Worm (Caenorhabditis elegans) whole organism, late embryonic: ENCODE data around the gene twk-11.

Experiments used
- ceh-14 ChIP-seq: sonication (generic microtip); optimal IDR thresholded peaks from 2 replicates; lab custom pipeline; 2016; ENCODE audit warnings: missing genotype, missing genetic modification characterization, missing compliant biosample characterization
- ceh-18 ChIP-seq: sonication (generic microtip); optimal IDR thresholded peaks from 2 replicates; lab custom pipeline; 2016; ENCODE audit warnings: missing genetic modification characterization, missing compliant biosample characterization
- ceh-22 ChIP-seq: sonication (generic microtip); optimal IDR thresholded peaks from 2 replicates; lab custom pipeline; 2017; ENCODE audit warnings: missing biosample characterization, missing genetic modification characterization
- ets-4 ChIP-seq: sonication (generic microtip); optimal IDR thresholded peaks from 2 replicates; lab custom pipeline; 2016; ENCODE audit warnings: missing genetic modification characterization, missing compliant biosample characterization
- fax-1 ChIP-seq: sonication (generic microtip); optimal IDR thresholded peaks from 2 replicates; lab custom pipeline; 2016; ENCODE audit warnings: missing genotype, missing genetic modification characterization, missing compliant biosample characterization
- fkh-10 ChIP-seq: fragments of 150-350 bp; optimal IDR thresholded peaks from 2 replicates; lab custom pipeline; 2014; ENCODE audit warnings: missing biosample characterization, missing genetic modification reagents, missing genetic modification characterization
- hlh-15 ChIP-seq: sonication (generic microtip); optimal IDR thresholded peaks from 2 replicates; lab custom pipeline; 2016; ENCODE audit warnings: missing genetic modification characterization, missing compliant biosample characterization
- lin-11 ChIP-seq: fragments of 200-800 bp; sonication (Bioruptor generic); optimal IDR thresholded peaks from 2 replicates; lab custom pipeline; 2018; ENCODE audit warnings: mild to moderate bottlenecking, missing genetic modification characterization, missing compliant biosample characterization
- nfya-1 ChIP-seq: sonication (generic microtip); optimal IDR thresholded peaks from 2 replicates; lab custom pipeline; 2017; ENCODE audit warnings: missing genetic modification characterization, mild to moderate bottlenecking, missing compliant biosample characterization, antibody characterized with exemption, moderate library complexity
- nhr-11 ChIP-seq: fragments of 150-350 bp; optimal IDR thresholded peaks from 2 replicates; lab custom pipeline; 2014; ENCODE audit warnings: missing biosample characterization, missing genetic modification characterization
- npax-4 ChIP-seq: sonication (generic microtip); optimal IDR thresholded peaks from 2 replicates; lab custom pipeline; 2016; ENCODE audit warnings: missing genetic modification characterization, missing compliant biosample characterization
- pha-4 ChIP-seq: fragments of 150-350 bp; optimal IDR thresholded peaks from 2 replicates; lab custom pipeline; 2018; ENCODE audit warnings: missing biosample characterization, missing genetic modification reagents, missing genetic modification characterization
- tbx-2 ChIP-seq: sonication (generic microtip); optimal IDR thresholded peaks from 2 replicates; lab custom pipeline; 2016; ENCODE audit warnings: missing genetic modification characterization, missing compliant biosample characterization
- unc-55 ChIP-seq: sonication (generic microtip); optimal IDR thresholded peaks from 2 replicates; lab custom pipeline; 2017; ENCODE audit warnings: missing biosample characterization, missing genetic modification reagents, missing genetic modification characterization

DNA sequence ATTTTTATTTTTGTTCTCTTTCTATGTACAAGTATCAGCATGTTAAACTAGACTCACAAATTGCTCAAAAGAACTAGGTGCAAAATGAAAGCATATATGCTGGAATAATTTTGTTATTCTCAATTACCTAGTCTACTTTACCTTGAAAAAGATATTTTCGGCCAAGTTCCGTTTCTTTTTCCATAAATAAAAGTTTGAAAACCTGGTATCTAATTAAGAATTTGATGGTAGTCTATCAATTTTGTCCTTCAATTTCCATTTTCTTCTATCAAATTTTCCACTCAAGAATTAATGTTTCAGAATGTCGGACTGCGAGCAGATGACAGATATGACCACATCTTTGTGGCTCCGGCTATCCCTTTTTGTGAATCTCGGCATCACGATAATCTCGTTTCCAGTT, 32.5 kb downstream of the twk-11 start, which contains the start of gene srab-4:
- TF ChIP-seq nfya-1 (tag; lab: Kevin White, UChicago), result no peak
- no peak for TF ChIP-seq lin-11 (tag; lab: Kevin White, UChicago)
- TF ChIP-seq npax-4, result no peak
- TF ChIP-seq nhr-11 (tag; lab: Kevin White, UChicago), result no peak
- TF ChIP-seq ceh-22 (tag; lab: Kevin White, UChicago), result no peak
- no peak for TF ChIP-seq tbx-2 (tag; lab: Kevin White, UChicago)
- no peak for TF ChIP-seq fkh-10
- TF ChIP-seq pha-4 (tag; lab: Kevin White, UChicago), result no peak
- no peak for TF ChIP-seq ceh-14 (tag; lab: Kevin White, UChicago)
- TF ChIP-seq ceh-18 (tag; lab: Kevin White, UChicago), result no peak
- TF ChIP-seq fax-1 (tag; lab: Kevin White, UChicago), result no peak
- TF ChIP-seq ets-4, result no peak
- no peak for TF ChIP-seq unc-55 (GFP tag; lab: Kevin White, UChicago)
- TF ChIP-seq hlh-15 (tag; lab: Kevin White, UChicago), result no peak
